Worm (Caenorhabditis elegans) whole organism, young adult: ENCODE data around the gene F59A6.10.

Experiments
- B0261.1 ChIP-seq: sonication (generic microtip); optimal IDR thresholded peaks from 2 replicates; lab custom pipeline; 2016; ENCODE audit warnings: mild to moderate bottlenecking, missing genetic modification characterization, moderate library complexity, missing compliant biosample characterization
- D2030.7 ChIP-seq: fragments of 200-800 bp; sonication (Bioruptor generic); IDR thresholded peaks from 2 replicates; pipeline ENCODE4 v1.3.6; 2022; ENCODE audit warnings: missing genetic modification reagents, missing genetic modification characterization, missing compliant biosample characterization
- F52B5.7 ChIP-seq: sonication (generic microtip); optimal IDR thresholded peaks from 2 replicates; lab custom pipeline; 2016; ENCODE audit warnings: mild to moderate bottlenecking, missing genetic modification characterization, missing compliant biosample characterization
- F55B11.4 ChIP-seq: sonication (generic microtip); optimal IDR thresholded peaks from 2 replicates; lab custom pipeline; 2016; ENCODE audit warnings: missing compliant biosample characterization, missing genetic modification characterization, borderline replicate concordance; ENCODE audit not compliant: insufficient read depth
- T07F8.4 ChIP-seq: sonication (generic microtip); optimal IDR thresholded peaks from 2 replicates; lab custom pipeline; 2016; ENCODE audit warnings: mild to moderate bottlenecking, missing genetic modification characterization, moderate library complexity, missing compliant biosample characterization
- Y53G8AR.9 ChIP-seq: fragments of 200-800 bp; sonication (Bioruptor generic); conservative IDR thresholded peaks from 2 replicates; pipeline ENCODE4 v1.3.6; 2022; ENCODE audit warnings: missing genetic modification reagents, missing genetic modification characterization, missing compliant biosample characterization
- Y95B8A.8 ChIP-seq: fragments of 200-800 bp; sonication (Bioruptor generic); IDR thresholded peaks from 2 replicates; pipeline ENCODE4 v1.3.6; 2022; ENCODE audit warnings: missing genetic modification reagents, missing genetic modification characterization, missing compliant biosample characterization
- aptf-2 ChIP-seq: fragments of 200-800 bp; sonication (Bioruptor generic); conservative IDR thresholded peaks from 2 replicates; pipeline ENCODE4 v1.3.6; 2022; ENCODE audit warnings: missing genetic modification reagents, missing genetic modification characterization, missing compliant biosample characterization
- attf-3 ChIP-seq: fragments of 200-800 bp; sonication (Bioruptor generic); conservative IDR thresholded peaks from 2 replicates; pipeline ENCODE4 v1.3.6; 2022; ENCODE audit warnings: missing genetic modification reagents, missing genetic modification characterization, missing compliant biosample characterization
- attf-5 ChIP-seq: fragments of 200-800 bp; sonication (Bioruptor generic); optimal IDR thresholded peaks from 2 replicates; lab custom pipeline; 2018; ENCODE audit warnings: mild to moderate bottlenecking, missing genetic modification characterization, missing compliant biosample characterization
- bed-1 ChIP-seq: fragments of 200-800 bp; sonication (Bioruptor generic); IDR thresholded peaks from 2 replicates; pipeline ENCODE4 v1.3.6; 2022; ENCODE audit warnings: missing genetic modification reagents, missing genetic modification characterization, missing compliant biosample characterization
- cebp-1 ChIP-seq, 2 experiments: fragments of 200-800 bp in 1 of 2; sonication (Bioruptor generic) in 1 of 2; sonication (generic microtip) in 1 of 2; IDR thresholded peaks in 1 of 2; optimal IDR thresholded peaks in 1 of 2; 2 replicates each; pipeline versions ENCODE4 v1.3.6 to Lab custom; 2017 to 2022; ENCODE audit warnings: missing compliant biosample characterization in 2 of 2, missing genetic modification characterization in 2 of 2, mild to moderate bottlenecking in 1 of 2, missing genetic modification reagents in 1 of 2, moderate library complexity in 1 of 2
- ceh-100 ChIP-seq: fragments of 200-800 bp; sonication (Bioruptor generic); IDR thresholded peaks from 2 replicates; pipeline ENCODE4 v1.3.6; 2022; ENCODE audit warnings: missing genetic modification reagents, missing genetic modification characterization, missing compliant biosample characterization
- ceh-27 ChIP-seq: fragments of 200-800 bp; sonication (Bioruptor generic); optimal IDR thresholded peaks from 2 replicates; lab custom pipeline; 2018; ENCODE audit warnings: mild to moderate bottlenecking, missing genetic modification characterization, moderate library complexity, missing compliant biosample characterization
- ceh-91 ChIP-seq: fragments of 200-800 bp; sonication (Bioruptor generic); IDR thresholded peaks from 2 replicates; pipeline ENCODE4 v1.3.6; 2022; ENCODE audit warnings: missing genetic modification reagents, missing genetic modification characterization, missing compliant biosample characterization
- dox-1 ChIP-seq: fragments of 200-800 bp; sonication (Bioruptor generic); IDR thresholded peaks from 2 replicates; pipeline ENCODE4 v1.3.6; 2022; ENCODE audit warnings: missing genetic modification reagents, missing genetic modification characterization, missing compliant biosample characterization
- egrh-3 ChIP-seq: fragments of 200-800 bp; sonication (Bioruptor generic); IDR thresholded peaks from 2 replicates; pipeline ENCODE4 v1.3.6; 2022; ENCODE audit warnings: missing genetic modification reagents, missing genetic modification characterization, missing compliant biosample characterization
- ets-4 ChIP-seq: fragments of 200-800 bp; sonication (Bioruptor generic); optimal IDR thresholded peaks from 2 replicates; lab custom pipeline; 2018; ENCODE audit warnings: mild to moderate bottlenecking, missing genetic modification characterization, missing compliant biosample characterization
- fkh-3 ChIP-seq: sonication (generic microtip); optimal IDR thresholded peaks from 2 replicates; lab custom pipeline; 2016; ENCODE audit warnings: mild to moderate bottlenecking, missing genetic modification characterization, missing compliant biosample characterization
- hrde-1 ChIP-seq: sonication (generic microtip); optimal IDR thresholded peaks from 2 replicates; lab custom pipeline; 2016; ENCODE audit warnings: missing genetic modification characterization, mild to moderate bottlenecking, missing compliant biosample characterization, moderate library complexity, missing genotype, missing genetic modification reagents, borderline replicate concordance
- hsf-1 ChIP-seq: fragments of 200-800 bp; sonication (Bioruptor generic); IDR thresholded peaks from 2 replicates; pipeline ENCODE4 v1.3.6; 2022; ENCODE audit warnings: missing genetic modification reagents, missing genetic modification characterization, missing compliant biosample characterization
- lag-1 ChIP-seq: fragments of 200-800 bp; sonication (Bioruptor generic); IDR thresholded peaks from 2 replicates; pipeline ENCODE4 v1.3.6; 2022; ENCODE audit warnings: missing genetic modification reagents, missing genetic modification characterization, missing compliant biosample characterization
- lin-26 ChIP-seq: fragments of 200-800 bp; sonication (Bioruptor generic); IDR thresholded peaks from 2 replicates; pipeline ENCODE4 v1.3.6; 2022; ENCODE audit warnings: missing genetic modification reagents, missing genetic modification characterization, missing compliant biosample characterization
- lin-54 ChIP-seq: fragments of 200-800 bp; sonication (Bioruptor generic); optimal IDR thresholded peaks from 2 replicates; lab custom pipeline; 2018; ENCODE audit warnings: mild to moderate bottlenecking, missing genetic modification characterization, missing compliant biosample characterization
- lir-1 ChIP-seq: fragments of 200-800 bp; sonication (Bioruptor generic); conservative IDR thresholded peaks from 2 replicates; pipeline ENCODE4 v1.3.6; 2022; ENCODE audit warnings: missing genetic modification reagents, missing genetic modification characterization, missing compliant biosample characterization
- lsl-1 ChIP-seq: fragments of 200-800 bp; sonication (Bioruptor generic); optimal IDR thresholded peaks from 2 replicates; lab custom pipeline; 2018; ENCODE audit warnings: mild to moderate bottlenecking, missing genetic modification characterization, moderate library complexity, missing compliant biosample characterization
- madf-3 ChIP-seq: fragments of 200-800 bp; sonication (Bioruptor generic); IDR thresholded peaks from 2 replicates; pipeline ENCODE4 v1.3.6; 2022; ENCODE audit warnings: missing genetic modification reagents, missing genetic modification characterization, missing compliant biosample characterization
- mcd-1 ChIP-seq: fragments of 200-800 bp; sonication (Bioruptor generic); IDR thresholded peaks from 2 replicates; pipeline ENCODE4 v1.3.6; 2022; ENCODE audit warnings: missing genetic modification reagents, missing genetic modification characterization, missing compliant biosample characterization
- mes-4 ChIP-seq: sonication (generic microtip); optimal IDR thresholded peaks from 2 replicates; lab custom pipeline; 2016; ENCODE audit warnings: missing genotype, missing genetic modification characterization, missing compliant biosample characterization
- mxl-1 ChIP-seq: sonication (generic microtip); optimal IDR thresholded peaks from 2 replicates; lab custom pipeline; 2016; ENCODE audit warnings: missing genetic modification characterization, missing compliant biosample characterization
- nfya-2 ChIP-seq: fragments of 200-800 bp; sonication (Bioruptor generic); IDR thresholded peaks from 2 replicates; pipeline ENCODE4 v1.3.6; 2022; ENCODE audit warnings: missing genetic modification reagents, missing genetic modification characterization, missing compliant biosample characterization
- nfyb-1 ChIP-seq: fragments of 200-800 bp; sonication (Bioruptor generic); IDR thresholded peaks from 2 replicates; pipeline ENCODE4 v1.3.6; 2022; ENCODE audit warnings: missing genetic modification reagents, missing genetic modification characterization, missing compliant biosample characterization
- nhr-179 ChIP-seq: sonication (generic microtip); optimal IDR thresholded peaks from 2 replicates; lab custom pipeline; 2016; ENCODE audit warnings: mild to moderate bottlenecking, missing genetic modification characterization, missing compliant biosample characterization
- rec-8 ChIP-seq, 2 experiments: sonication (generic microtip); optimal IDR thresholded peaks; 2 replicates each; lab custom pipeline; 2016; ENCODE audit warnings: mild to moderate bottlenecking in 2 of 2, missing genetic modification characterization in 2 of 2, missing genetic modification reagents in 2 of 2, missing genotype in 2 of 2, missing biosample characterization in 1 of 2, missing compliant biosample characterization in 1 of 2, moderate library complexity in 1 of 2
- snpc-1.1 ChIP-seq: sonication (generic microtip); optimal IDR thresholded peaks from 2 replicates; lab custom pipeline; 2017; ENCODE audit warnings: missing genetic modification characterization, mild to moderate bottlenecking, missing compliant biosample characterization, antibody characterized with exemption, moderate library complexity, missing genotype, missing genetic modification reagents; ENCODE audit not compliant: insufficient read depth
- snpc-3.4 ChIP-seq: sonication (generic microtip); optimal IDR thresholded peaks from 2 replicates; lab custom pipeline; 2017; ENCODE audit warnings: missing genetic modification characterization, mild to moderate bottlenecking, missing compliant biosample characterization, antibody characterized with exemption, moderate library complexity, missing genotype, missing genetic modification reagents
- snpc-4 ChIP-seq, 5 experiments: fragments of 150-350 bp in 1 of 5; sonication (generic microtip) in 4 of 5; optimal IDR thresholded peaks; 2 replicates each; lab custom pipeline; 2014 to 2018; ENCODE audit warnings: missing genetic modification characterization in 5 of 5, missing biosample characterization in 3 of 5, antibody characterized with exemption in 2 of 5, mild to moderate bottlenecking in 2 of 5, missing compliant biosample characterization in 2 of 5, missing genotype in 2 of 5, moderate library complexity in 2 of 5, missing genetic modification reagents in 1 of 5
- tbp1 ChIP-seq: fragments of 200-800 bp; sonication (Bioruptor generic); optimal IDR thresholded peaks from 2 replicates; lab custom pipeline; 2018; ENCODE audit warnings: mild to moderate bottlenecking, missing genetic modification characterization, missing compliant biosample characterization
- tbx-9 ChIP-seq: sonication (generic microtip); optimal IDR thresholded peaks from 2 replicates; lab custom pipeline; 2016; ENCODE audit warnings: borderline replicate concordance, missing genetic modification characterization, inconsistent platforms, missing compliant biosample characterization
- unc-130 ChIP-seq: sonication (generic microtip); optimal IDR thresholded peaks from 2 replicates; lab custom pipeline; 2016; ENCODE audit warnings: missing genetic modification reagents, missing genetic modification characterization, missing compliant biosample characterization
- unc-62 ChIP-seq: fragments of 150-350 bp; optimal IDR thresholded peaks from 2 replicates; lab custom pipeline; 2014; ENCODE audit warnings: missing biosample characterization, missing genetic modification reagents, missing genetic modification characterization
- xnd-1 ChIP-seq: sonication (generic microtip); optimal IDR thresholded peaks from 2 replicates; lab custom pipeline; 2016; ENCODE audit warnings: missing genotype, missing genetic modification reagents, missing genetic modification characterization, missing compliant biosample characterization
- zfh-2 ChIP-seq: fragments of 200-800 bp; sonication (Bioruptor generic); conservative IDR thresholded peaks from 2 replicates; pipeline ENCODE4 v1.3.6; 2022; ENCODE audit warnings: missing genetic modification reagents, missing genetic modification characterization, missing compliant biosample characterization
- zim-3 ChIP-seq: sonication (generic microtip); optimal IDR thresholded peaks from 2 replicates; lab custom pipeline; 2017; ENCODE audit warnings: mild to moderate bottlenecking, missing genetic modification characterization, moderate library complexity, missing compliant biosample characterization
- ztf-18 ChIP-seq: sonication (generic microtip); optimal IDR thresholded peaks from 2 replicates; lab custom pipeline; 2016; ENCODE audit warnings: missing genotype, mild to moderate bottlenecking, missing genetic modification characterization, missing compliant biosample characterization
- ztf-3 ChIP-seq: fragments of 200-800 bp; sonication (Bioruptor generic); optimal IDR thresholded peaks from 2 replicates; lab custom pipeline; 2018; ENCODE audit warnings: mild to moderate bottlenecking, missing genetic modification characterization, missing compliant biosample characterization

The F59A6.10 gene

ce11 chrII:5032669-5033068 is 28.9 kb downstream of the F59A6.10 start:
- TF ChIP-seq lin-54 (GFP tag; lab: Kevin White, UChicago) (peak; percentile 76), dox-1 (peak; percentile 82), ets-4 (GFP tag; lab: Kevin White, UChicago) (peak; percentile 7), lag-1 (GFP tag; lab: Robert Waterston, UW) (no peak), ceh-100 (GFP tag; lab: Robert Waterston, UW) (peak; percentile 70), unc-62 (GFP tag; lab: Kevin White, UChicago) (no peak), unc-130 (GFP tag; lab: Kevin White, UChicago) (peak; percentile 46), nfyb-1 (GFP tag; lab: Robert Waterston, UW) (peak; percentile 87), D2030.7 (GFP tag; lab: Robert Waterston, UW) (peak; percentile 47; the same call in 1 of the 2 replicates), attf-5 (GFP tag; lab: Kevin White, UChicago) (peak; percentile 67), ceh-91 (GFP tag; lab: Robert Waterston, UW) (peak; percentile 25; the same call in 1 of the 2 replicates), zim-3 (tag; lab: Kevin White, UChicago) (peak; percentile 53), fkh-3 (tag; lab: Kevin White, UChicago) (no peak), T07F8.4 (tag; lab: Kevin White, UChicago) (peak; percentile 38), lin-26 (GFP tag; lab: Robert Waterston, UW) (peak; percentile 89), tbx-9 (tag; lab: Kevin White, UChicago) (no peak), ztf-18 (tag; lab: Kevin White, UChicago) (peak; percentile 55), snpc-4 (GFP tag; optimal IDR thresholded peaks at IDR 0.05; lab: Kevin White, UChicago) (peak; percentile 34), snpc-4 (tag; optimal IDR thresholded peaks at IDR 0.05; lab: Kevin White, UChicago) (peak in 3 of 4 experiments; percentile 48 to 70 (median 69)), mes-4 (tag; lab: Kevin White, UChicago) (peak; percentile 72), rec-8 (tag; optimal IDR thresholded peaks at IDR 0.05; lab: Kevin White, UChicago) (peak in 1 of 2 experiments; percentile 77), cebp-1 (GFP tag; IDR thresholded peaks at IDR 0.05; lab: Robert Waterston, UW) (peak; percentile 57), cebp-1 (tag; optimal IDR thresholded peaks at IDR 0.05; lab: Kevin White, UChicago) (peak; percentile 69), attf-3 (peak; percentile 57; the same call in 1 of the 2 replicates), aptf-2 (GFP tag; lab: Robert Waterston, UW) (no peak), nhr-179 (tag; lab: Kevin White, UChicago) (no peak), Y95B8A.8 (GFP tag; lab: Robert Waterston, UW) (0 out of 2 replicates have a peak, but pooled peaks have one; percentile 45), F52B5.7 (tag; lab: Kevin White, UChicago) (peak; percentile 70), B0261.1 (tag; lab: Kevin White, UChicago) (peak; percentile 93), mxl-1 (tag; lab: Kevin White, UChicago) (peak; percentile 60), ztf-3 (GFP tag; lab: Kevin White, UChicago) (no peak), madf-3 (GFP tag; lab: Robert Waterston, UW) (no peak), F55B11.4 (tag; lab: Kevin White, UChicago) (no peak), zfh-2 (GFP tag; lab: Robert Waterston, UW) (no peak; the same call in 1 of the 2 replicates), tbp1 (GFP tag; lab: Kevin White, UChicago) (peak; percentile 98), egrh-3 (GFP tag; lab: Robert Waterston, UW) (peak; percentile 39; the same call in 1 of the 2 replicates), hsf-1 (0 out of 2 replicates have a peak, but pooled peaks have one; percentile 49), mcd-1 (peak; percentile 67), xnd-1 (no peak), hrde-1 (tag; lab: Kevin White, UChicago) (peak; percentile 63), ceh-27 (GFP tag; lab: Kevin White, UChicago) (peak; percentile 54), lsl-1 (GFP tag; lab: Kevin White, UChicago) (peak; percentile 60), nfya-2 (GFP tag; lab: Robert Waterston, UW) (no peak), snpc-3.4 (peak; percentile 62), Y53G8AR.9 (GFP tag; lab: Robert Waterston, UW) (no peak; the same call in 1 of the 2 replicates), bed-1 (no peak), lir-1 (no peak; the same call in 1 of the 2 replicates), snpc-1.1 (tag; lab: Kevin White, UChicago) (no peak)
